Worm (Caenorhabditis elegans): ENCODE measurements around the gene nhr-118.

DNA sequence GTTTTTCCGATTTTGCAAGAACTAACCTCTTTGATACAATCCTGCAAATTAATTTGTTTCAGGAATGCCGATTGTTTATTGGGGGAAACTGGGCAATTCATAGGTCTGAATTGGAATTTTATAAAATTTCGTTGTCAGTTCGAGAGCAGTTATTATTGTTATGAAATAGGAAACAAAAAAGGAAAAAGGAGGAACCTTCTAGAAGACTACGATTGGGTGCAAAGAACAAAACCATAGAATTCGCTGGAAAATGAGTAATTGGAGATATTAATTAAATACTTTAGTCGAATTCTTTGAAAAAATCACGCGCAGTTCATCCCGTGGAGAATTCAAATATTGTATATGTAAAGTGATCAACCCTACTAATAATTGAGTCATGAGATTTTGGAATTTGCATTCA, 20.2 kb upstream of the nhr-118 start, which contains the start of gene F13A2.9:
- TF ChIP-seq lin-39 (tag; optimal IDR thresholded peaks at IDR 0.05) = no peak
- no peak for TF ChIP-seq snpc-4 (tag; optimal IDR thresholded peaks at IDR 0.05)
- TF ChIP-seq pha-4 (GFP tag; IDR thresholded peaks at IDR 0.05) = no peak
- TF ChIP-seq pha-4 (tag; optimal IDR thresholded peaks at IDR 0.05) = no peak
- no peak for TF ChIP-seq gei-8 (GFP tag; optimal IDR thresholded peaks at IDR 0.05)

Measured in whole organism, L4 larva.